Worm (Caenorhabditis elegans): ENCODE data around the gene lys-7.

lys-7 gene

ce11 chrV:3476228-3476627 is 6.2 kb downstream of the lys-7 start:
- TF ChIP-seq npax-4 (tag; optimal IDR thresholded peaks at IDR 0.05): no peak
- TF ChIP-seq C38D4.7 (GFP tag; optimal IDR thresholded peaks at IDR 0.05): no peak
- TF ChIP-seq pha-4 (tag; optimal IDR thresholded peaks at IDR 0.05): no peak
- TF ChIP-seq ceh-6 (GFP tag; optimal IDR thresholded peaks at IDR 0.05): no peak
- TF ChIP-seq elt-4 (tag; optimal IDR thresholded peaks at IDR 0.05): no peak
- no peak for TF ChIP-seq pat-9 (tag; optimal IDR thresholded peaks at IDR 0.05)

- TF ChIP-seq nhr-232 (tag; optimal IDR thresholded peaks at IDR 0.05) (no peak), unc-42 (tag; optimal IDR thresholded peaks at IDR 0.05) (no peak), dve-1 (tag; optimal IDR thresholded peaks at IDR 0.05) (no peak), fkh-10 (GFP tag; optimal IDR thresholded peaks at IDR 0.05) (no peak), tbx-7 (tag; optimal IDR thresholded peaks at IDR 0.05) (no peak), ceh-31 (tag; optimal IDR thresholded peaks at IDR 0.05) (no peak), T23F11.4 (GFP tag; optimal IDR thresholded peaks at IDR 0.05) (no peak), odd-2 (tag; optimal IDR thresholded peaks at IDR 0.05) (no peak), ceh-6 (GFP tag; optimal IDR thresholded peaks at IDR 0.05) (no peak), ceh-19 (GFP tag; optimal IDR thresholded peaks at IDR 0.05) (no peak)
These were observed 7.4 kb downstream of the lys-7 start, which contains the start of gene oac-2 for ce11 chrV:3475021-3475420. oac-2 (minus strand) TSS chrV:3475121.

- TF ChIP-seq eyg-1 (tag; optimal IDR thresholded peaks at IDR 0.05) (no peak), ceh-48 (tag; optimal IDR thresholded peaks at IDR 0.05) (no peak), ttx-3 (tag; optimal IDR thresholded peaks at IDR 0.05) (no peak), ceh-22 (tag; optimal IDR thresholded peaks at IDR 0.05) (no peak), elt-4 (tag; optimal IDR thresholded peaks at IDR 0.05) (no peak), sox-4 (tag; optimal IDR thresholded peaks at IDR 0.05) (no peak)
These were observed 11.6 kb downstream of the lys-7 start, which contains the start of gene srbc-29 for ce11 chrV:3470782-3471181. srbc-29 (minus strand) TSS chrV:3470882.

- TF ChIP-seq ttx-3 (tag; optimal IDR thresholded peaks at IDR 0.05): no peak
- TF ChIP-seq odd-2 (tag; optimal IDR thresholded peaks at IDR 0.05): no peak
- no peak for TF ChIP-seq fkh-10 (GFP tag; optimal IDR thresholded peaks at IDR 0.05)
- TF ChIP-seq mec-3 (tag; optimal IDR thresholded peaks at IDR 0.05; ENCODE audit: borderline replicate concordance): no peak
- no peak for TF ChIP-seq nhr-11 (tag; optimal IDR thresholded peaks at IDR 0.05)
- no peak for TF ChIP-seq ceh-34 (tag; optimal IDR thresholded peaks at IDR 0.05)
These were observed 14.0 kb downstream of the lys-7 start, which contains the start of gene gst-33 for ce11 chrV:3468436-3468835. gst-33 (minus strand) TSS chrV:3468562.

ce11 chrV:3464897-3465296 is 17.5 kb downstream of the lys-7 start:
- no peak for TF ChIP-seq F13H6.1 (tag; optimal IDR thresholded peaks at IDR 0.05)
- no peak for TF ChIP-seq unc-86 (tag; optimal IDR thresholded peaks at IDR 0.05)

- TF ChIP-seq fax-1 (tag; optimal IDR thresholded peaks at IDR 0.05): no peak
- TF ChIP-seq ceh-30 (tag; optimal IDR thresholded peaks at IDR 0.05): no peak
- TF ChIP-seq ets-4 (tag; optimal IDR thresholded peaks at IDR 0.05): no peak
- TF ChIP-seq unc-86 (tag; optimal IDR thresholded peaks at IDR 0.05): no peak
- TF ChIP-seq hlh-6 (tag; optimal IDR thresholded peaks at IDR 0.05): no peak
- TF ChIP-seq unc-3 (GFP tag; conservative IDR thresholded peaks at IDR 0.05): no peak
- no peak for TF ChIP-seq unc-3 (tag; optimal IDR thresholded peaks at IDR 0.05)
- TF ChIP-seq tbx-7 (tag; optimal IDR thresholded peaks at IDR 0.05): no peak
- TF ChIP-seq elt-4 (tag; optimal IDR thresholded peaks at IDR 0.05): no peak
- TF ChIP-seq ceh-6 (GFP tag; optimal IDR thresholded peaks at IDR 0.05): no peak
- no peak for TF ChIP-seq ceh-2 (tag; optimal IDR thresholded peaks at IDR 0.05)
These were observed 18.9 kb downstream of the lys-7 start, which contains the start of gene slc-28.1 for ce11 chrV:3463514-3463913. slc-28.1 (plus strand) TSS chrV:3463814.
